Worm (Caenorhabditis elegans) whole organism, L3 larva: ENCODE measurements around the gene pqn-63.

ENCODE experiments used
- ama-1 ChIP-seq: fragments of 150-350 bp; optimal IDR thresholded peaks from 2 replicates; lab custom pipeline; 2018
- ceh-9 ChIP-seq: sonication (generic microtip); optimal IDR thresholded peaks from 2 replicates; lab custom pipeline; 2018; ENCODE audit warnings: missing biosample characterization, missing genetic modification characterization
- elt-2 ChIP-seq: sonication (generic microtip); optimal IDR thresholded peaks from 2 replicates; lab custom pipeline; 2016; ENCODE audit warnings: missing genetic modification reagents, mild to moderate bottlenecking, missing genetic modification characterization, missing compliant biosample characterization
- elt-3 ChIP-seq, 3 experiments: fragments of 150-350 bp in 1 of 3; sonication (generic microtip) in 2 of 3; optimal IDR thresholded peaks; 2 replicates in 2 of 3; 4 replicates in 1 of 3; lab custom pipeline; 2014 to 2017; ENCODE audit warnings: missing biosample characterization in 3 of 3, missing genetic modification characterization in 3 of 3
- nhr-11 ChIP-seq: fragments of 150-350 bp; optimal IDR thresholded peaks from 2 replicates; lab custom pipeline; 2014; ENCODE audit warnings: missing biosample characterization, missing genetic modification characterization
- nhr-23 ChIP-seq: fragments of 150-350 bp; optimal IDR thresholded peaks from 2 replicates; lab custom pipeline; 2014; ENCODE audit warnings: missing biosample characterization, missing genetic modification reagents, missing genetic modification characterization
- nhr-77 ChIP-seq: fragments of 150-350 bp; optimal IDR thresholded peaks from 2 replicates; lab custom pipeline; 2014; ENCODE audit warnings: missing biosample characterization, missing genetic modification characterization
- pha-4 ChIP-seq: fragments of 150-350 bp; optimal IDR thresholded peaks from 2 replicates; lab custom pipeline; 2014; ENCODE audit warnings: missing biosample characterization, missing genetic modification reagents, missing genetic modification characterization
- pqm-1 ChIP-seq: fragments of 150-350 bp; optimal IDR thresholded peaks from 2 replicates; lab custom pipeline; 2017; ENCODE audit warnings: missing biosample characterization, missing genetic modification characterization, inconsistent platforms
- snpc-4 ChIP-seq: fragments of 150-350 bp; optimal IDR thresholded peaks from 2 replicates; lab custom pipeline; 2014; ENCODE audit warnings: missing biosample characterization, missing genetic modification characterization
- unc-62 ChIP-seq: fragments of 150-350 bp; sonication (generic microtip); optimal IDR thresholded peaks from 4 replicates; lab custom pipeline; 2014; ENCODE audit warnings: missing biosample characterization, missing genetic modification reagents, missing genetic modification characterization
- ztf-11 ChIP-seq: fragments of 150-350 bp; optimal IDR thresholded peaks from 2 replicates; lab custom pipeline; 2014; ENCODE audit warnings: missing biosample characterization, missing genetic modification characterization

ce11 chrV:9630944-9631343 is 15.1 kb downstream of the pqn-63 start, which contains the start of gene T06E4.5:
- TF ChIP-seq nhr-23 (tag; lab: Kevin White, UChicago) (no peak), pha-4 (tag; lab: Kevin White, UChicago) (no peak), nhr-11 (tag; lab: Kevin White, UChicago) (no peak), elt-3 (tag; optimal IDR thresholded peaks at IDR 0.05; lab: Kevin White, UChicago) (no peak), ceh-9 (tag; lab: Kevin White, UChicago) (no peak), nhr-77 (tag; lab: Kevin White, UChicago) (no peak), unc-62 (no peak), ztf-11 (no peak), pqm-1 (tag; lab: Kevin White, UChicago) (no peak), elt-2 (tag; lab: Kevin White, UChicago) (no peak), ama-1 (no peak), snpc-4 (tag; lab: Kevin White, UChicago) (no peak)
